Worm (Caenorhabditis elegans) whole organism, L4 larva: ENCODE data around the gene str-35.

ENCODE experiments used
- F44E2.7 ChIP-seq: fragments of 200-800 bp; sonication (Bioruptor generic); IDR thresholded peaks from 2 replicates; pipeline ENCODE4 v2.1.2; 2022; ENCODE audit warnings: missing genetic modification characterization, missing compliant biosample characterization
- T20F7.1 ChIP-seq: fragments of 200-800 bp; sonication (Bioruptor generic); optimal IDR thresholded peaks from 2 replicates; lab custom pipeline; 2018; ENCODE audit warnings: mild to moderate bottlenecking, missing genetic modification characterization, missing compliant biosample characterization
- T26A8.4 ChIP-seq: fragments of 200-800 bp; sonication (Bioruptor generic); IDR thresholded peaks from 2 replicates; pipeline ENCODE4 v1.3.6; 2022; ENCODE audit warnings: missing genetic modification characterization, missing compliant biosample characterization
- Y5F2A.4 ChIP-seq: fragments of 200-800 bp; sonication (Bioruptor generic); optimal IDR thresholded peaks from 2 replicates; lab custom pipeline; 2018; ENCODE audit warnings: mild to moderate bottlenecking, missing genetic modification characterization, missing compliant biosample characterization
- ZK337.2 ChIP-seq: fragments of 200-800 bp; sonication (Bioruptor generic); IDR thresholded peaks from 2 replicates; pipeline ENCODE4 v1.3.6; 2022; ENCODE audit warnings: missing genetic modification reagents, missing genetic modification characterization, missing compliant biosample characterization
- aha-1 ChIP-seq: fragments of 150-350 bp; peaks from one replicate; lab custom pipeline; 2014; ENCODE audit warnings: missing biosample characterization, missing genetic modification characterization
- ama-1 ChIP-seq: fragments of 150-350 bp; optimal IDR thresholded peaks from 2 replicates; lab custom pipeline; 2014; ENCODE audit warnings: inconsistent platforms, mixed read lengths
- arid-1 ChIP-seq: fragments of 200-800 bp; sonication (Bioruptor generic); conservative IDR thresholded peaks from 2 replicates; pipeline ENCODE4 v1.3.6; 2022; ENCODE audit warnings: missing genetic modification reagents, missing genetic modification characterization, missing compliant biosample characterization
- ceh-20 ChIP-seq: fragments of 200-800 bp; sonication (Bioruptor generic); IDR thresholded peaks from 2 replicates; pipeline ENCODE4 v1.3.6; 2022; ENCODE audit warnings: missing genetic modification reagents, missing genetic modification characterization, missing compliant biosample characterization
- ceh-28 ChIP-seq: fragments of 150-350 bp; optimal IDR thresholded peaks from 2 replicates; lab custom pipeline; 2014; ENCODE audit warnings: missing biosample characterization, missing genetic modification reagents, missing genetic modification characterization
- ceh-44 ChIP-seq: fragments of 200-800 bp; sonication (Bioruptor generic); IDR thresholded peaks from 2 replicates; pipeline ENCODE4 v1.3.6; 2022; ENCODE audit warnings: missing genetic modification reagents, missing genetic modification characterization, missing compliant biosample characterization
- ceh-62 ChIP-seq: sonication (generic microtip); optimal IDR thresholded peaks from 2 replicates; lab custom pipeline; 2017; ENCODE audit warnings: missing biosample characterization, missing genetic modification characterization
- cey-2 ChIP-seq: sonication (generic microtip); optimal IDR thresholded peaks from 3 replicates; lab custom pipeline; 2017; ENCODE audit warnings: missing genetic modification characterization, mild to moderate bottlenecking, missing compliant biosample characterization, antibody characterized with exemption, borderline replicate concordance; ENCODE audit not compliant: insufficient read depth
- daf-16 ChIP-seq, 3 experiments: sonication (generic microtip); optimal IDR thresholded peaks; 2 replicates each; lab custom pipeline; 2016 to 2017; ENCODE audit warnings: missing genetic modification characterization in 3 of 3, missing genetic modification reagents in 3 of 3, mild to moderate bottlenecking in 2 of 3, missing compliant biosample characterization in 2 of 3, missing biosample characterization in 1 of 3, moderate library complexity in 1 of 3
- daf-19 ChIP-seq: fragments of 200-800 bp; sonication (Bioruptor generic); conservative IDR thresholded peaks from 2 replicates; pipeline ENCODE4 v1.3.6; 2022; ENCODE audit warnings: missing genetic modification characterization, missing compliant biosample characterization
- daf-8 ChIP-seq: fragments of 200-800 bp; sonication (Bioruptor generic); IDR thresholded peaks from 2 replicates; pipeline ENCODE4 v1.3.6; 2022; ENCODE audit warnings: missing genetic modification characterization, missing compliant biosample characterization
- dmd-6 ChIP-seq: fragments of 200-800 bp; sonication (Bioruptor generic); IDR thresholded peaks from 2 replicates; pipeline ENCODE4 v1.3.6; 2022; ENCODE audit warnings: missing genetic modification reagents, missing genetic modification characterization, missing compliant biosample characterization
- dpl-1 ChIP-seq: fragments of 150-350 bp; optimal IDR thresholded peaks from 2 replicates; lab custom pipeline; 2014; ENCODE audit warnings: missing biosample characterization, missing genetic modification reagents, missing genetic modification characterization
- duxl-1 ChIP-seq: sonication (generic microtip); optimal IDR thresholded peaks from 2 replicates; lab custom pipeline; 2016; ENCODE audit warnings: mild to moderate bottlenecking, missing genetic modification characterization, moderate library complexity, missing compliant biosample characterization; ENCODE audit not compliant: poor library complexity
- dve-1 ChIP-seq: sonication (generic microtip); optimal IDR thresholded peaks from 2 replicates; lab custom pipeline; 2017; ENCODE audit warnings: antibody characterized with exemption, mild to moderate bottlenecking, missing genetic modification characterization, missing compliant biosample characterization; ENCODE audit not compliant: insufficient read depth
- hlh-11 ChIP-seq: fragments of 200-800 bp; sonication (Bioruptor generic); optimal IDR thresholded peaks from 2 replicates; lab custom pipeline; 2018; ENCODE audit warnings: mild to moderate bottlenecking, missing genetic modification characterization, missing compliant biosample characterization
- lin-1 ChIP-seq: fragments of 200-800 bp; sonication (Bioruptor generic); IDR thresholded peaks from 2 replicates; pipeline ENCODE4 v1.3.6; 2022; ENCODE audit warnings: missing genetic modification reagents, missing genetic modification characterization, missing compliant biosample characterization
- lin-29 ChIP-seq: fragments of 200-800 bp; sonication (Bioruptor generic); IDR thresholded peaks from 2 replicates; pipeline ENCODE4 v1.3.6; 2022; ENCODE audit warnings: missing genetic modification reagents, missing genetic modification characterization, missing compliant biosample characterization
- lin-38 ChIP-seq: fragments of 200-800 bp; sonication (Bioruptor generic); IDR thresholded peaks from 2 replicates; pipeline ENCODE4 v1.3.6; 2022; ENCODE audit warnings: missing genetic modification reagents, missing genetic modification characterization, missing compliant biosample characterization
- mes-2 ChIP-seq: sonication (generic microtip); optimal IDR thresholded peaks from 2 replicates; lab custom pipeline; 2016; ENCODE audit warnings: missing genotype, mild to moderate bottlenecking, missing genetic modification characterization, missing compliant biosample characterization; ENCODE audit not compliant: poor library complexity, severe bottlenecking
- nhr-10 ChIP-seq: fragments of 150-350 bp; optimal IDR thresholded peaks from 2 replicates; lab custom pipeline; 2014; ENCODE audit warnings: missing biosample characterization, missing genetic modification characterization
- nhr-237 ChIP-seq: sonication (generic microtip); optimal IDR thresholded peaks from 2 replicates; lab custom pipeline; 2017; ENCODE audit warnings: missing biosample characterization, missing genetic modification characterization
- nhr-25 ChIP-seq: sonication (generic microtip); optimal IDR thresholded peaks from 2 replicates; lab custom pipeline; 2017; ENCODE audit warnings: missing genetic modification characterization, mild to moderate bottlenecking, missing compliant biosample characterization, antibody characterized with exemption, moderate library complexity, borderline replicate concordance; ENCODE audit not compliant: insufficient read depth
- nhr-28 ChIP-seq: fragments of 150-350 bp; optimal IDR thresholded peaks from 2 replicates; lab custom pipeline; 2014; ENCODE audit warnings: missing biosample characterization, missing genetic modification characterization
- nhr-41 ChIP-seq: fragments of 200-800 bp; sonication (Bioruptor generic); IDR thresholded peaks from 2 replicates; pipeline ENCODE4 v1.3.6; 2022; ENCODE audit warnings: missing genetic modification reagents, missing genetic modification characterization, missing compliant biosample characterization
- saeg-2 ChIP-seq: fragments of 200-800 bp; sonication (Bioruptor generic); IDR thresholded peaks from 2 replicates; pipeline ENCODE4 v1.3.6; 2022; ENCODE audit warnings: missing genetic modification reagents, missing genetic modification characterization, missing compliant biosample characterization
- set-16 ChIP-seq: fragments of 200-800 bp; sonication (Bioruptor generic); IDR thresholded peaks from 2 replicates; pipeline ENCODE4 v1.3.6; 2022; ENCODE audit warnings: missing genetic modification reagents, missing genetic modification characterization, missing compliant biosample characterization
- snpc-4 ChIP-seq: fragments of 150-350 bp; optimal IDR thresholded peaks from 2 replicates; lab custom pipeline; 2014; ENCODE audit warnings: missing biosample characterization, missing genetic modification characterization
- spr-3 ChIP-seq: fragments of 200-800 bp; sonication (Bioruptor generic); optimal IDR thresholded peaks from 2 replicates; lab custom pipeline; 2018; ENCODE audit warnings: mild to moderate bottlenecking, missing genetic modification characterization, missing compliant biosample characterization
- unc-62 ChIP-seq, 3 experiments: fragments of 150-350 bp in 1 of 3; sonication (generic microtip); optimal IDR thresholded peaks in 2 of 3; peaks in 1 of 3; 1 replicate in 1 of 3; 2 replicates in 2 of 3; lab custom pipeline; 2014 to 2017; ENCODE audit warnings: missing biosample characterization in 3 of 3, missing genetic modification characterization in 3 of 3, missing genetic modification reagents in 3 of 3, missing genotype in 1 of 3
- vab-7 ChIP-seq: fragments of 200-800 bp; sonication (Bioruptor generic); IDR thresholded peaks from 2 replicates; pipeline ENCODE4 v1.3.6; 2022; ENCODE audit warnings: missing genetic modification reagents, missing genetic modification characterization, missing compliant biosample characterization
- zfp-3 ChIP-seq: fragments of 200-800 bp; sonication (Bioruptor generic); conservative IDR thresholded peaks from 2 replicates; pipeline ENCODE4 v1.3.6; 2022; ENCODE audit warnings: missing genetic modification reagents, missing genetic modification characterization, missing compliant biosample characterization

Gene str-35

DNA sequence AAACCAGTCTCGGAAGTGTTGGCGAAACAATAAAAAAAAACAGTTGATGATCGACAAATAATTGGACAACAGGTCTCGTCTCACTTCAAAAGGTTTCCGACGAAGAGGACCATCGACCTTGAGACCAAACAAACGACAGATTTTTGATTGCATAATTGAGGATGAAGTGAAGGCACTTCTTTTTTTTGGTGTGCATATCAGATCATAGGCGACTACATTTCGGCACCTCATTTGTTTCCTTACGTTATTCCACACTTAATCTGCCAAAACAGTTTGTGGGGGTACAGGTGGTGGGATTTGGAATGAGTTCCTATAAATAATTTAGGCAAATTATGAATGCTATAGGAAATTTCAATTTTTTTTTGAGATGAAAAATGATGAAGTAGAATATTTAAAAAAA is 12.0 kb downstream of the str-35 start:
- TF ChIP-seq lin-1 (GFP tag; lab: Robert Waterston, UW) (no peak), dve-1 (tag; lab: Kevin White, UChicago) (no peak), ama-1 (peak; percentile 62), nhr-25 (tag; lab: Kevin White, UChicago) (no peak), dpl-1 (GFP tag; lab: Kevin White, UChicago) (no peak), daf-19 (GFP tag; lab: Robert Waterston, UW) (no peak), aha-1 (peak; percentile 28)

DNA sequence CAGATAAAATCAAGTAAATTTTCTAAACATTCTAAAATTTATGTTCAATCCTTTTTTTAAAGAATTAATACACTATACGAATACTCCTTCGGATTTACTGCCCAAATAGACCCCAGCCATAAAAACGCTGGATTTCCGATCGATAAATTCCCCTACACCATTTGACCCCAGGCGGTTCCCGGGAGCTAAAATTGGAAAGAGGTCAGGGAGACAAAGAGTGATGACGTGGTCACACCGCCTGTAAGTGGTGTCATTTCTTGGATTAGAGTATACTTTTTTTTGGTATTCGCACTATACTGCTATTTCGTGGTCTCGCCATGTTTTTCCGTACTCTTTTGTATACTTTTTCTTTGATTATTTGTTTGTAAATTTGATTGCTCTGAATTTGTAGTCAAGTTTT is 13.2 kb downstream of the str-35 start:
- TF ChIP-seq nhr-10 (tag; lab: Kevin White, UChicago) (no peak), unc-62 (GFP tag; optimal IDR thresholded peaks at IDR 0.05 in 1 of 2; lab: Kevin White, UChicago) (peak in 1 of 2 experiments; percentile 61), unc-62 (tag; optimal IDR thresholded peaks at IDR 0.05; lab: Kevin White, UChicago) (no peak), snpc-4 (tag; lab: Kevin White, UChicago) (no peak), ZK337.2 (GFP tag; lab: Robert Waterston, UW) (no peak), F44E2.7 (GFP tag; lab: Robert Waterston, UW) (no peak)

DNA sequence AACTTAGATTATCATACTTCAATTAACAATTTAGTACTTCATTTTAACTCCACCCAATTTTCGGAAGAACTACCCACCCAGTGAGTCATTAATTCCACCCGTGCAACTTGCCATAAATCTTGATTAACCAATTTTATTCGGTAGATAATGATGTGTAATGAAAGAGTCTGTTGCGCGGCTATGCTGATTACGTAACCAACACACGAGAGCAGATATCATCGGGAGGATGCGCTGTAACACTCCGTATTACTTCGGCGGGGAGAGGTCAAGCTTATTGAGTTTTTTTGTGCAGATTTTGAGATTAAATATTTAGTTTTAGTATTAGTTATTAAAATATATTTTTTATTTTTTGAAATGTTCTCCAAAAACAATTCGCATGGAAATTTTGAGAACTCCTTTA is 14.3 kb downstream of the str-35 start:
- no peak for TF ChIP-seq daf-16 (GFP tag; optimal IDR thresholded peaks at IDR 0.05; lab: Kevin White, UChicago)
- no peak for TF ChIP-seq daf-16 (tag; optimal IDR thresholded peaks at IDR 0.05; lab: Kevin White, UChicago)
- no peak for TF ChIP-seq ceh-28 (tag; lab: Kevin White, UChicago)
- peak in 1 of 2 experiments; percentile 84 for TF ChIP-seq unc-62 (GFP tag; optimal IDR thresholded peaks at IDR 0.05 in 1 of 2; lab: Kevin White, UChicago)
- no peak for TF ChIP-seq unc-62 (tag; optimal IDR thresholded peaks at IDR 0.05; lab: Kevin White, UChicago)

DNA sequence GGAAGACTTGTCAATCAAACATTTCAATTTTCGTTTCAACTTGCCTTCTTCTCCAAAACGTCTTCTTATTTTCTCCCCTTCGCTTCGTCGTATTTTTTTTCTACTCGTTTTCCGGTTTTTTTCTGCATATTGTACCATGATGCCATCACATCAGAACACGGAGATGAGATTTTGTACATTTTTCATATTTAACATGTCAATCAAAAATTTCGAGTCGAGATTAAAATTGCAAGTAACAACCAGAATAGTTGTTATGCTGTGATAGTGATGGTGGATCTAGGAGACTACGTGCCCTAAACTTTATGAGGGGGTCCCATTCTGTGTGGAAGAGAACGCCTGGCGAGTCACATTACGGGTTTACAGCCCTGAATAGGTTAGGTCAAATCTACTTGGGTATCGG is 15.2 kb downstream of the str-35 start:
- peak in 1 of 2 experiments; percentile 93 for TF ChIP-seq unc-62 (GFP tag; optimal IDR thresholded peaks at IDR 0.05 in 1 of 2; lab: Kevin White, UChicago)
- no peak for TF ChIP-seq unc-62 (tag; optimal IDR thresholded peaks at IDR 0.05; lab: Kevin White, UChicago)
- no peak for TF ChIP-seq arid-1 (GFP tag; lab: Robert Waterston, UW)

DNA sequence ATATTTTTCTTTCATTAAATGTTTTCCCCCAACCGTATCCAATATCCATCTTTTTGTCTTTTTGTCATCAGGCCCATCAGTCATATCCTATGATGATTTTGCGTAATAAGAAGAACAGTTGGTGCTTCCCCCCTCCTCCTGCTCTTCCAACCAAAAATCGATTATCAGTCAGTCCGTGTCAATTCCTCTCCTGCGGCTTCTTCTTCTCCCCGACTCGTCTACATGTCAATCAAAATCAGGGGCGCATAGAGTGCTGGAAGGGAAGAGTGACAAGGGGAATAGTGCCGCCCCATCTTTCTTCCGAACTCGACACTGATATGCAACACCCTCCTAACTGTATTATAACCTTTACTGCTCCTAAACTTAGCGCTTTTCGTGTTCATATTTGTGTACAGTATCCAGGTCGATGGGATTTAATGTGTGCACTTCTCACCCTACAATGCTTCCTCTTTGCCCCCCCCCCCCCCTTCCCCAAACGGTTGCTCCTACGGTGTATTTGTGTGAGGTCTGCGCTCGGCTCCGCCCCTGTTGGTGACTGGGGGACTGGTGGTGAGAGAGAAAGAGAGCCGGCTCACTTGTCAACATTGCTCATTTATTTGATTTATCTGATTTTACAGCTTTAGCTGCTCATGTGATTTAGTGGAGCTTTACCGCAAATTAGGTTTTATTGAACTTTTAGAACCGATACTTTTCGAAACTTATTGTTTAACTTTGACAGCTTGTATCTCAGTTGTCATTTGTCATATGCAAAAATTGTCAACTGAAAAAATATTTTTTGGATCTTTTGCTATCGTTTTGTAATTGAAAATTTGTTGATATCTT is 16.8 kb downstream of the str-35 start:
- TF ChIP-seq saeg-2 (GFP tag; lab: Robert Waterston, UW) (0 out of 2 replicates have a peak, but pooled peaks have one; percentile 13), daf-16 (GFP tag; optimal IDR thresholded peaks at IDR 0.05; lab: Kevin White, UChicago) (peak in 1 of 2 experiments; percentile 0), daf-16 (tag; optimal IDR thresholded peaks at IDR 0.05; lab: Kevin White, UChicago) (peak; percentile 39), lin-38 (no peak), dve-1 (tag; lab: Kevin White, UChicago) (peak; percentile 58), nhr-237 (tag; lab: Kevin White, UChicago) (no peak), aha-1 (peak; percentile 67), ceh-62 (tag; lab: Kevin White, UChicago) (no peak), T20F7.1 (GFP tag; lab: Kevin White, UChicago) (no peak), vab-7 (GFP tag; lab: Robert Waterston, UW) (no peak), daf-8 (GFP tag; lab: Robert Waterston, UW) (no peak), lin-1 (GFP tag; lab: Robert Waterston, UW) (0 out of 2 replicates have a peak, but pooled peaks have one; percentile 26), T26A8.4 (GFP tag; lab: Robert Waterston, UW) (peak; percentile 26; the same call in 1 of the 2 replicates), unc-62 (GFP tag; optimal IDR thresholded peaks at IDR 0.05 in 1 of 2; lab: Kevin White, UChicago) (peak in 1 of 2 experiments; percentile 97), unc-62 (tag; optimal IDR thresholded peaks at IDR 0.05; lab: Kevin White, UChicago) (no peak), duxl-1 (tag; lab: Kevin White, UChicago) (no peak), ceh-20 (GFP tag; lab: Robert Waterston, UW) (peak; percentile 71), set-16 (GFP tag; lab: Robert Waterston, UW) (peak; percentile 73), dmd-6 (peak; percentile 82), ceh-44 (GFP tag; lab: Robert Waterston, UW) (no peak), zfp-3 (no peak), lin-29 (GFP tag; lab: Robert Waterston, UW) (no peak), mes-2 (no peak), cey-2 (tag; lab: Kevin White, UChicago) (no peak), Y5F2A.4 (no peak), hlh-11 (tag; lab: Kevin White, UChicago) (peak; percentile 73), spr-3 (GFP tag; lab: Kevin White, UChicago) (no peak), nhr-28 (tag; lab: Kevin White, UChicago) (peak; percentile 32), nhr-41 (GFP tag; lab: Robert Waterston, UW) (no peak)
